Fruit fly (Drosophila melanogaster) whole organism, embryonic: Measurements from ENCODE around the gene Gr97a.

Source experiments
- Bdp1 ChIP-seq: fragments of 200-800 bp; sonication (Bioruptor generic); optimal IDR thresholded peaks from 3 replicates; lab custom pipeline; 2016; ENCODE audit warnings: missing biosample characterization, missing genetic modification characterization
- Blimp-1 ChIP-seq: fragments of 200-800 bp; sonication (Bioruptor generic); optimal IDR thresholded peaks from 3 replicates; lab custom pipeline; 2018; ENCODE audit warnings: missing biosample characterization, missing genetic modification characterization, mild to moderate bottlenecking, moderate library complexity, missing genetic modification reagents
- BtbVII ChIP-seq: fragments of 200-800 bp; sonication (Bioruptor generic); optimal IDR thresholded peaks from 3 replicates; lab custom pipeline; 2017; ENCODE audit warnings: missing biosample characterization, mild to moderate bottlenecking, missing genetic modification characterization
- CG11398 ChIP-seq: fragments of 200-800 bp; sonication (Bioruptor generic); optimal IDR thresholded peaks from 2 replicates; lab custom pipeline; 2016; ENCODE audit warnings: missing biosample characterization, missing genetic modification characterization
- CG12299 ChIP-seq: fragments of 200-800 bp; sonication (Bioruptor generic); optimal IDR thresholded peaks from 2 replicates; lab custom pipeline; 2018; ENCODE audit warnings: missing biosample characterization, mild to moderate bottlenecking, missing genetic modification characterization
- CG12659 ChIP-seq: fragments of 200-800 bp; sonication (Bioruptor generic); optimal IDR thresholded peaks from 3 replicates; lab custom pipeline; 2017; ENCODE audit warnings: mild to moderate bottlenecking, missing biosample characterization, missing genetic modification reagents, missing genetic modification characterization
- CG13296 ChIP-seq: fragments of 200-800 bp; sonication (Bioruptor generic); optimal IDR thresholded peaks from 3 replicates; lab custom pipeline; 2018; ENCODE audit warnings: missing biosample characterization, mild to moderate bottlenecking, missing genetic modification characterization
- CG14965 ChIP-seq: fragments of 200-800 bp; sonication (Bioruptor generic); optimal IDR thresholded peaks from 2 replicates; lab custom pipeline; 2016; ENCODE audit warnings: missing biosample characterization, missing genetic modification characterization, borderline replicate concordance
- CG15011 ChIP-seq: fragments of 200-800 bp; sonication (Bioruptor generic); optimal IDR thresholded peaks from 3 replicates; lab custom pipeline; 2018; ENCODE audit warnings: missing biosample characterization, mild to moderate bottlenecking, missing genetic modification characterization
- CG1603 ChIP-seq: fragments of 200-800 bp; sonication (Bioruptor generic); optimal IDR thresholded peaks from 2 replicates; lab custom pipeline; 2019; ENCODE audit warnings: missing biosample characterization, mild to moderate bottlenecking, missing genetic modification characterization, moderate library complexity
- CG17361 ChIP-seq: fragments of 200-800 bp; sonication (Bioruptor generic); IDR thresholded peaks from 3 replicates; pipeline ENCODE4 v1.3.6; 2022; ENCODE audit warnings: missing biosample characterization, missing genetic modification characterization
- CG18476 ChIP-seq: fragments of 200-800 bp; sonication (Bioruptor generic); optimal IDR thresholded peaks from 2 replicates; lab custom pipeline; 2016; ENCODE audit warnings: missing biosample characterization, mild to moderate bottlenecking, missing genetic modification characterization
- CG31441 ChIP-seq: fragments of 200-800 bp; sonication (Bioruptor generic); IDR thresholded peaks from 2 replicates; pipeline ENCODE4 v1.3.6; 2022; ENCODE audit warnings: missing biosample characterization, missing genetic modification characterization
- CG3838 ChIP-seq: fragments of 200-800 bp; sonication (Bioruptor generic); optimal IDR thresholded peaks from 3 replicates; lab custom pipeline; 2016; ENCODE audit warnings: missing biosample characterization, missing genetic modification characterization
- CG5245 ChIP-seq: fragments of 200-800 bp; sonication (Bioruptor generic); optimal IDR thresholded peaks from 3 replicates; lab custom pipeline; 2016; ENCODE audit warnings: missing biosample characterization, missing genetic modification characterization
- CG6791 ChIP-seq: fragments of 200-800 bp; sonication (Bioruptor generic); IDR thresholded peaks from 3 replicates; pipeline ENCODE4 v1.3.6; 2022; ENCODE audit warnings: missing biosample characterization, missing genetic modification characterization; ENCODE audit not compliant: partially characterized antibody
- CG7556 ChIP-seq: fragments of 200-800 bp; sonication (Bioruptor generic); optimal IDR thresholded peaks from 2 replicates; lab custom pipeline; 2017; ENCODE audit warnings: missing biosample characterization, mild to moderate bottlenecking, missing genetic modification characterization
- CG7786 ChIP-seq: fragments of 200-800 bp; sonication (Bioruptor generic); optimal IDR thresholded peaks from 2 replicates; lab custom pipeline; 2016; ENCODE audit warnings: missing biosample characterization, missing genetic modification characterization
- CG7839 ChIP-seq: fragments of 200-800 bp; sonication (Bioruptor generic); optimal IDR thresholded peaks from 3 replicates; lab custom pipeline; 2018; ENCODE audit warnings: missing biosample characterization, mild to moderate bottlenecking, missing genetic modification characterization, moderate library complexity
- CG8924 ChIP-seq: fragments of 200-800 bp; optimal IDR thresholded peaks from 3 replicates; lab custom pipeline; 2019; ENCODE audit warnings: missing biosample characterization, mild to moderate bottlenecking, missing genetic modification characterization, moderate library complexity
- CG9727 ChIP-seq: fragments of 200-800 bp; sonication (Bioruptor generic); optimal IDR thresholded peaks from 3 replicates; lab custom pipeline; 2017; ENCODE audit warnings: missing biosample characterization, mild to moderate bottlenecking, missing genetic modification characterization
- Dref ChIP-seq: fragments of 200-800 bp; sonication (Bioruptor generic); IDR thresholded peaks from 2 replicates; pipeline ENCODE4 v1.3.6; 2022; ENCODE audit warnings: missing biosample characterization, missing genetic modification characterization
- E2f2 ChIP-seq: fragments of 200-800 bp; sonication (Bioruptor generic); IDR thresholded peaks from 2 replicates; pipeline ENCODE4 v1.3.6; 2022; ENCODE audit warnings: missing biosample characterization, missing genetic modification characterization
- Fer3 ChIP-seq: fragments of 200-800 bp; sonication (Bioruptor generic); optimal IDR thresholded peaks from 2 replicates; lab custom pipeline; 2018; ENCODE audit warnings: missing biosample characterization, mild to moderate bottlenecking, missing genetic modification characterization, moderate library complexity
- HLH3B ChIP-seq: fragments of 200-800 bp; sonication (Bioruptor generic); IDR thresholded peaks from 2 replicates; pipeline ENCODE4 v1.3.6; 2022; ENCODE audit warnings: missing biosample characterization, missing genetic modification characterization
- HLH54F ChIP-seq: fragments of 200-800 bp; sonication (Bioruptor generic); optimal IDR thresholded peaks from 3 replicates; lab custom pipeline; 2016; ENCODE audit warnings: missing biosample characterization, missing genetic modification characterization
- MBD-R2 ChIP-seq: fragments of 200-800 bp; sonication (Bioruptor generic); IDR thresholded peaks from 2 replicates; pipeline ENCODE4 v1.3.6; 2022; ENCODE audit warnings: missing biosample characterization, missing genetic modification characterization
- MTF-1 ChIP-seq: fragments of 200-800 bp; sonication (Bioruptor generic); optimal IDR thresholded peaks from 2 replicates; lab custom pipeline; 2018; ENCODE audit warnings: missing biosample characterization, mild to moderate bottlenecking, missing genetic modification characterization, borderline replicate concordance
- Med ChIP-seq: fragments of 200-800 bp; sonication (Bioruptor generic); peaks from one replicate; lab custom pipeline; 2016; ENCODE audit warnings: missing biosample characterization, missing genetic modification characterization, mild to moderate bottlenecking, inconsistent platforms, moderate library complexity
- NFAT ChIP-seq: fragments of 200-800 bp; sonication (Bioruptor generic); IDR thresholded peaks from 2 replicates; pipeline ENCODE4 v1.3.6; 2022; ENCODE audit warnings: missing biosample characterization, missing genetic modification characterization
- Optix ChIP-seq: fragments of 200-800 bp; sonication (Bioruptor generic); IDR thresholded peaks from 3 replicates; pipeline ENCODE4 v1.3.6; 2022; ENCODE audit warnings: missing biosample characterization, missing genetic modification characterization
- Rfx ChIP-seq: fragments of 200-800 bp; sonication (Bioruptor generic); IDR thresholded peaks from 2 replicates; pipeline ENCODE4 v1.3.6; 2022; ENCODE audit warnings: missing biosample characterization, missing genetic modification characterization
- Sox100B ChIP-seq: fragments of 200-800 bp; sonication (Bioruptor generic); optimal IDR thresholded peaks from 3 replicates; lab custom pipeline; 2018; ENCODE audit warnings: missing biosample characterization, mild to moderate bottlenecking, missing genetic modification characterization
- Trl ChIP-seq, 3 experiments: fragments of >200 bp in 2 of 3; fragments of 200-800 bp in 1 of 3; sonication (Bioruptor generic) in 1 of 3; optimal IDR thresholded peaks; 2 replicates in 1 of 3; 3 replicates in 2 of 3; lab custom pipeline; 2016 to 2017; ENCODE audit warnings: missing biosample characterization in 1 of 3, missing genetic modification characterization in 1 of 3
- abd-A ChIP-seq: fragments of 200-800 bp; sonication (Bioruptor generic); optimal IDR thresholded peaks from 3 replicates; lab custom pipeline; 2019; ENCODE audit warnings: missing biosample characterization, mild to moderate bottlenecking, missing genetic modification characterization, moderate library complexity
- kni ChIP-seq: fragments of 200-800 bp; sonication (Bioruptor generic); optimal IDR thresholded peaks from 3 replicates; lab custom pipeline; 2017; ENCODE audit warnings: mild to moderate bottlenecking, missing biosample characterization, missing genetic modification reagents, missing genetic modification characterization
- lov ChIP-seq, 2 experiments: fragments of 200-800 bp in 1 of 2; fragments of >200 bp in 1 of 2; sonication (Bioruptor generic) in 1 of 2; IDR thresholded peaks in 1 of 2; optimal IDR thresholded peaks in 1 of 2; 2 replicates in 1 of 2; 3 replicates in 1 of 2; pipeline versions ENCODE4 v1.3.6 to Lab custom; 2017 to 2022; ENCODE audit warnings: missing biosample characterization in 1 of 2, missing genetic modification characterization in 1 of 2
- luna ChIP-seq: fragments of 200-800 bp; sonication (Bioruptor generic); optimal IDR thresholded peaks from 2 replicates; lab custom pipeline; 2016; ENCODE audit warnings: missing biosample characterization, missing genetic modification characterization
- mirr ChIP-seq: fragments of 200-800 bp; sonication (Bioruptor generic); optimal IDR thresholded peaks from 3 replicates; lab custom pipeline; 2018; ENCODE audit warnings: missing biosample characterization, mild to moderate bottlenecking, missing genetic modification characterization
- pan ChIP-seq, 4 experiments: fragments of >200 bp in 3 of 4; fragments of 200-800 bp in 1 of 4; sonication (Bioruptor generic) in 1 of 4; optimal IDR thresholded peaks in 3 of 4; IDR thresholded peaks in 1 of 4; 2 replicates each; pipeline versions ENCODE4 v1.3.6 to Lab custom; 2017 to 2022; ENCODE audit warnings: missing biosample characterization in 2 of 4, missing genetic modification characterization in 2 of 4, mixed read lengths in 1 of 4
- pho ChIP-seq: fragments of 200-800 bp; sonication (Bioruptor generic); optimal IDR thresholded peaks from 2 replicates; lab custom pipeline; 2016; ENCODE audit warnings: missing biosample characterization, missing genetic modification characterization
- pita ChIP-seq: fragments of 200-800 bp; sonication (Bioruptor generic); optimal IDR thresholded peaks from 2 replicates; lab custom pipeline; 2017; ENCODE audit warnings: missing biosample characterization, mild to moderate bottlenecking, missing genetic modification characterization
- pzg ChIP-seq: fragments of 200-800 bp; sonication (Bioruptor generic); optimal IDR thresholded peaks from 3 replicates; lab custom pipeline; 2018; ENCODE audit warnings: missing biosample characterization, mild to moderate bottlenecking, missing genetic modification characterization, moderate library complexity
- ro ChIP-seq: fragments of 200-800 bp; sonication (Bioruptor generic); IDR thresholded peaks from 2 replicates; pipeline ENCODE4 v1.3.6; 2022; ENCODE audit warnings: missing biosample characterization, missing genetic modification characterization
- sna ChIP-seq: fragments of 200-800 bp; sonication (Bioruptor generic); IDR thresholded peaks from 2 replicates; pipeline ENCODE4 v1.3.6; 2022; ENCODE audit warnings: missing biosample characterization, missing genetic modification characterization; ENCODE audit not compliant: partially characterized antibody
- sug ChIP-seq: fragments of 200-800 bp; optimal IDR thresholded peaks from 2 replicates; lab custom pipeline; 2019; ENCODE audit warnings: missing biosample characterization, mild to moderate bottlenecking, missing genetic modification characterization, moderate library complexity
- tin ChIP-seq: fragments of 200-800 bp; sonication (Bioruptor generic); optimal IDR thresholded peaks from 3 replicates; lab custom pipeline; 2016; ENCODE audit warnings: missing biosample characterization, missing genetic modification characterization
- vfl ChIP-seq: fragments of 200-800 bp; sonication (Bioruptor generic); optimal IDR thresholded peaks from 2 replicates; lab custom pipeline; 2016; ENCODE audit warnings: missing biosample characterization, missing genetic modification characterization

Gr97a gene

dm6 chr3R:26915463-26915925, 50.8 kb downstream of the Gr97a start, which contains the start of gene CG46339 (continued):
- TF ChIP-seq Dref (GFP tag; lab: Robert Waterston, UW) (no peak), pan (optimal IDR thresholded peaks at IDR 0.05; lab: Kevin White, UChicago) (no peak), pan (GFP tag; optimal IDR thresholded peaks at IDR 0.05 in 1 of 2, IDR thresholded peaks at IDR 0.05 in 1 of 2) (peak in 1 of 2 experiments; percentile 64), mirr (peak; percentile 91), CG7556 (peak; percentile 35), MBD-R2 (GFP tag; lab: Robert Waterston, UW) (peak; percentile 24; the same call in 1 of the 2 replicates), CG5245 (GFP tag; lab: Kevin White, UChicago) (no peak), Sox100B (peak; percentile 47), CG18476 (GFP tag; lab: Kevin White, UChicago) (peak; percentile 31), BtbVII (GFP tag; lab: Kevin White, UChicago) (peak; percentile 80), sna (GFP tag; lab: Robert Waterston, UW) (no peak), luna (GFP tag; lab: Kevin White, UChicago) (no peak), CG8924 (peak; percentile 56), tin (GFP tag; lab: Kevin White, UChicago) (peak; percentile 24), ro (GFP tag; lab: Robert Waterston, UW) (no peak), CG7839 (peak; percentile 18), CG1603 (peak; percentile 16), sug (peak; percentile 76), CG31441 (GFP tag; lab: Robert Waterston, UW) (0 out of 2 replicates have a peak, but pooled peaks have one; percentile 32), E2f2 (0 out of 2 replicates have a peak, but pooled peaks have one; percentile 30), CG3838 (GFP tag; lab: Kevin White, UChicago) (no peak), HLH3B (GFP tag; lab: Robert Waterston, UW) (no peak), CG14965 (no peak), abd-A (tag; lab: Kevin White, UChicago) (peak; percentile 79), CG6791 (GFP tag; lab: Robert Waterston, UW) (no peak), CG11398 (GFP tag; lab: Kevin White, UChicago) (peak; percentile 18), vfl (GFP tag; lab: Kevin White, UChicago) (peak; percentile 51), pita (no peak), CG7786 (GFP tag; lab: Kevin White, UChicago) (no peak), pho (GFP tag; lab: Kevin White, UChicago) (peak; percentile 63), kni (no peak), CG12659 (GFP tag; lab: Kevin White, UChicago) (peak; percentile 61), Bdp1 (GFP tag; lab: Kevin White, UChicago) (no peak), Optix (no peak), Med (GFP tag; lab: Kevin White, UChicago) (peak; percentile 95), CG13296 (GFP tag; lab: Kevin White, UChicago) (peak; percentile 82), CG12299 (tag; lab: Kevin White, UChicago) (peak; percentile 4), lov (optimal IDR thresholded peaks at IDR 0.05; lab: Kevin White, UChicago) (no peak), lov (GFP tag; IDR thresholded peaks at IDR 0.05; lab: Robert Waterston, UW) (0 out of 3 replicates have a peak, but pooled peaks have one; percentile 47), Fer3 (tag; lab: Kevin White, UChicago) (peak; percentile 54), pzg (GFP tag; lab: Kevin White, UChicago) (peak; percentile 3), Trl (optimal IDR thresholded peaks at IDR 0.05; lab: Kevin White, UChicago) (no peak), Trl (GFP tag; optimal IDR thresholded peaks at IDR 0.05; lab: Kevin White, UChicago) (peak; percentile 36), HLH54F (GFP tag; lab: Kevin White, UChicago) (peak; percentile 25), MTF-1 (GFP tag; lab: Kevin White, UChicago) (peak; percentile 72), CG17361 (GFP tag; lab: Robert Waterston, UW) (peak; percentile 72; the same call in 2 of the 3 replicates), CG9727 (peak; percentile 20), NFAT (GFP tag; lab: Robert Waterston, UW) (peak; percentile 55; the same call in 1 of the 2 replicates), CG15011 (GFP tag; lab: Kevin White, UChicago) (peak; percentile 54), Blimp-1 (GFP tag; lab: Kevin White, UChicago) (peak; percentile 61), Rfx (GFP tag; lab: Robert Waterston, UW) (peak; percentile 63)
